Worm (Caenorhabditis elegans): ENCODE measurements around the gene K11D12.14.
A peak's percentile ranks its signal among the peaks of the same experiment; 100 is the strongest.

K11D12.14 gene

DNA sequence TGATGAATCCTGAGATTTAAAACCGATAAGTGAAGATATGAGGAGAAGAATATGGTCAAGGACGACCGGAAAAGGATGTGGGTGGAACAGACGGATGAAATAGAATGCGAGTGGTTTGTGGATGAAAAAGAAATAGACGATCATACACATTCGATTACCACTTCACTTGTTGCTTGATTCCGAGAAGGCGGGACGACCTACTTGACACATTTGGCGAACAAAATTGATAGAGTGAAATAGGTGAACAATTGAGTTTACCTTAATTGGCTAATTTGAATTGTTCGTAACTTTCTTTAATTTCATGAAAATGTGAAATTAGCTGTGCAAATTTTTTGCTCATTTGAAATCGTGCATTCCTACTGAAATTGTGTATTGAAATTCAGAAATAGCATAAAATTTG, 22.6 kb downstream of the K11D12.14 start, which contains the start of gene Y58A7A.2:
Y58A7A.2 (minus strand) TSS at position 101 of the 400 bp plus-strand sequence.
- TF ChIP-seq him-1 (tag; optimal IDR thresholded peaks at IDR 0.05) (no peak), W03F9.2 (tag; optimal IDR thresholded peaks at IDR 0.05) (no peak), dao-5 (tag; optimal IDR thresholded peaks at IDR 0.05) (no peak)

DNA sequence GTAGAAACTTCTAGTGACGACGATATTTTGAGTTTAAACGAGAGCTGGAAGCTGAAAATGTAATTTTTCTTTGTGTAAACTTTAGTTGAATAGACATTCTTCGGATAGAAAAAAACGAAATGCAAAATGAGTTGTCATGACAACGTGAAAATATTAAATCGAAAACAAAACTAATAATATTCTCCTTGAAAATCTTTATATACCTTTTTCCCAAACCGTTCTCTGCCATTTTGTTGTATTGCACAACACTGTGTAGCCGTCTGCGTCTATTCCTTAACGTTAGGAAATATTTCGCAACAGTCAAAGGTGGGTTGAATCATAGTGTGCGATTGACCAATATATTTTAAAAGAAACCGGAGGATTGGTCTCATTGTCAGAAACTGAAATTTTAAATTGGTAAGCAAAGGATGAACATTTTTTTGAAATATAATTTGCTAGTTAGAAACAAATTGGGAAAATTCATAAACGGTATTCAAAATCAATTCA, 31.5 kb downstream of the K11D12.14 start, which contains the start of gene Y58A7A.3:
Y58A7A.3 (minus strand) TSS at position 51 of the 486 bp plus-strand sequence.
- TF ChIP-seq dao-5 (tag; optimal IDR thresholded peaks at IDR 0.05), result no peak
- TF ChIP-seq W03F9.2 (tag; optimal IDR thresholded peaks at IDR 0.05), result peak; percentile 68
- no peak for TF ChIP-seq him-1 (tag; optimal IDR thresholded peaks at IDR 0.05)

- TF ChIP-seq W03F9.2 (tag; optimal IDR thresholded peaks at IDR 0.05) (no peak), dao-5 (tag; optimal IDR thresholded peaks at IDR 0.05) (no peak), him-1 (tag; optimal IDR thresholded peaks at IDR 0.05) (no peak)
Observed at ce11 chrV:5084957-5085465, 35.6 kb downstream of the K11D12.14 start, which contains the start of gene Y58A7A.4. Y58A7A.4 (minus strand) TSS chrV:5085007.

DNA sequence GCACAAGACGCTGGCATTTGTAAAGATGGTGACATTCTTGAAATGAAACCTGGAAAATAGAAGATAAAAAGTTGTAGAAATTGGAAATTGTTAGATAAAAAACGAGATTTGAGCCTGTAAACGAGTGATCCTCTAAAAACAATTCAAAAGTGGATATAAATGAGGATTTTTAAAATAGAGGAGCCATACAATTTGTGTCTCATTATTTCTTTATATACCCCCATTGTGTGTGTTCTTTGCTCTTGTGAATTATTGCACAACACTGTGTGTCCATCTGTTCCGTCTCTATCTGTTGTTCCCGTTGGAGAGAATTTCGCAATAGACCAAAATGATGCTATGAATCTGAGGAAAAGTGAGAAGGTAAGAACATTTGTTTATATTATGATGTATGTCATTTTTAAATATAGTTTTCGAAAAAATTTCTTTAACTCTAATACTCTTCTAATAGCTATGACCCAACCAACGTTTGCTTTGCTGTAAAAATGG, 37.5 kb downstream of the K11D12.14 start, which contains the start of gene Y58A7A.5:
Y58A7A.5 (minus strand) TSS at position 51 of the 486 bp plus-strand sequence.
- TF ChIP-seq W03F9.2 (tag; optimal IDR thresholded peaks at IDR 0.05) (no peak), him-1 (tag; optimal IDR thresholded peaks at IDR 0.05) (no peak), dao-5 (tag; optimal IDR thresholded peaks at IDR 0.05) (no peak)

DNA sequence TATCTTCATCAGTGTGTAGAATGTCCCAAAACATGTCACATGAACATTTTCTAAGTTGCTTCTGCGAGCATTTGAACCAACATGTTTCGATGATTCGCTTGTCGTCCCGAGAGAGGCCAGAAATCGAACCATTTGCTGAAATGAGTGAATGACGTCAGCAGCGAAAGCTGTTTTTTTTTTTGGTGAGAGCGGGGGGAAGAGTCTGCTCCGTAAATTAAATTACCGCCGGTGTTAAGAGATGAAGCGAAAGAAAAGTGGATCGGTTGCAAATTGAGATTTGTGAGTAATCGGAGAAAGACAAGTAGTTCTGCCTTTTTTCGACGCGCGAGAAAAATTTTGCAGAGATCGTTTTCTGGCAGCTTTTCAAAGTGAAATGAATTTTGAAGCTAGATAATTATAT, 38.9 kb downstream of the K11D12.14 start:
- TF ChIP-seq him-1 (tag; optimal IDR thresholded peaks at IDR 0.05), result no peak
- TF ChIP-seq W03F9.2 (tag; optimal IDR thresholded peaks at IDR 0.05), result no peak
- no peak for TF ChIP-seq dao-5 (tag; optimal IDR thresholded peaks at IDR 0.05)

- TF ChIP-seq dao-5 (tag; optimal IDR thresholded peaks at IDR 0.05) (no peak), him-1 (tag; optimal IDR thresholded peaks at IDR 0.05) (no peak), W03F9.2 (tag; optimal IDR thresholded peaks at IDR 0.05) (no peak)
Observed at ce11 chrV:5089497-5090134, 40.2 kb downstream of the K11D12.14 start, which contains the start of gene glb-32. glb-32 (minus strand) TSS chrV:5089547.

- no peak for TF ChIP-seq him-1 (tag; optimal IDR thresholded peaks at IDR 0.05)
- TF ChIP-seq W03F9.2 (tag; optimal IDR thresholded peaks at IDR 0.05), result no peak
- no peak for TF ChIP-seq dao-5 (tag; optimal IDR thresholded peaks at IDR 0.05)
Observed at ce11 chrV:5090386-5090785, 41.0 kb downstream of the K11D12.14 start.

DNA sequence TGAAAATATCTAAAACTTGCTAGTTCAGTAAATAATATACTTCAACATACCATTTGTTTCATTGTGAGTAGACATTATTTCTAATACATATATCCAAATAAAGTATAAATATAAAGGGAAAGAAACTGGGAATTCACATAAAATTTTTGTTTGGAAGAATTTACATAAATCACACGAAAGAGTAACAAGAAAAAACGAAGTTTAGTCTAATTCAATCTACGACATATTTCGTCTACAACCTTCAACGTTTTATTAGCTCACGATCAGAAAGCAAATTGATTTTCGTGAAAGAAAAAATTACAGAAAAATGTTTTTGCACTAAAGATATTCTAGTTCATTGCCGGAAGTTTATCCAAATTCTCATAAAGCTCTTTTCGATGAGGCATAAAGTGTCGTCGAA, 47.6 kb downstream of the K11D12.14 start, which contains the start of gene C04F5.2:
C04F5.2 (minus strand) TSS at position 101 of the 400 bp plus-strand sequence.
- TF ChIP-seq dao-5 (tag; optimal IDR thresholded peaks at IDR 0.05), result no peak
- no peak for TF ChIP-seq him-1 (tag; optimal IDR thresholded peaks at IDR 0.05)

ce11 chrV:5098925-5099324, 49.5 kb downstream of the K11D12.14 start, which contains the start of gene unc-46:
unc-46 (minus strand) TSS chrV:5099025.
- TF ChIP-seq him-1 (tag; optimal IDR thresholded peaks at IDR 0.05) (no peak), W03F9.2 (tag; optimal IDR thresholded peaks at IDR 0.05) (no peak), dao-5 (tag; optimal IDR thresholded peaks at IDR 0.05) (no peak)

All from whole organism, L4/young adult.